Worm (Caenorhabditis elegans): ENCODE data around the gene madf-4.

DNA sequence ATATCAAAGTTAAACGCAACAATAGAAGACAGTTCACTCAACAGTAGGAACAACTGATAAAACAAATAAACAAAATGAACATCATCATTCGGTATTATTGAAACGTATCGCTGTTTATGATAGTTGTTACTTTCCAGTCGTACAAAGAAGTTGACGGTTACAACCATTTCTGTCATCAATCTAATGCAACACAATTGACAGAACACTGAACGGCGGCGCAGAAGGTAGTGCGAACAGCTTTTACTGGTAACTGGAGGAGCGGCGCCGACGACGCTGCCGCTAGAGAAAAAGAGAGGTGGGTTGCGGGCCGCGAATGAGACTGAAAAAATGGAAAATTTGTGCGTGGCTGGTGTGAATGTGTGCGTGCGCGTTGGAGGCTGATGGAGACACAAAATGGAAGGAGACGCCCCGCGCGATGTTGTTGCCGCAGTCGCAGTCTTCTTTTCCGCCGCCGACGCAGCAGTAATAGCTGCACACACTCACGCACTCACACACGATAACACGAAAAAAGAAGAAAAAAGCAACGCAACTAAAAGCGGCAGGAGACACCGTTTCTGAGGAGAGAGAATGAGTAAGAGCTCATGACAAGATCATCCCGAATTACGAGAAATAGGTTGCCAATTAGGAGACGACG lies 2.0 kb upstream of the madf-4 start:
- TF ChIP-seq skn-1 (tag; optimal IDR thresholded peaks at IDR 0.05) (no peak), egl-27 (tag; optimal IDR thresholded peaks at IDR 0.05) (no peak)

Data from whole organism, L2 larva.